Fruit fly (Drosophila melanogaster) whole organism, pupa: ENCODE data around the gene Vps45.

Experiments used
- CG12605 ChIP-seq: fragments of 200-800 bp; sonication (Bioruptor generic); IDR thresholded peaks from 2 replicates; pipeline ENCODE4 v1.3.6; 2022; ENCODE audit warnings: missing biosample characterization, missing genetic modification characterization
- CG14655 ChIP-seq: fragments of 200-800 bp; sonication (Bioruptor generic); optimal IDR thresholded peaks from 3 replicates; lab custom pipeline; 2017; ENCODE audit warnings: mild to moderate bottlenecking, missing biosample characterization, missing genetic modification reagents, missing genetic modification characterization
- CG17806 ChIP-seq: fragments of 200-800 bp; sonication (Bioruptor generic); optimal IDR thresholded peaks from 2 replicates; lab custom pipeline; 2018; ENCODE audit warnings: missing biosample characterization, mild to moderate bottlenecking, missing genetic modification characterization, moderate library complexity
- CG32121 ChIP-seq: fragments of 200-800 bp; sonication (Bioruptor generic); IDR thresholded peaks from 2 replicates; pipeline ENCODE4 v1.3.6; 2022; ENCODE audit warnings: missing biosample characterization, missing genetic modification characterization
- CG34367 ChIP-seq: fragments of 200-800 bp; sonication (Bioruptor generic); optimal IDR thresholded peaks from 2 replicates; lab custom pipeline; 2018; ENCODE audit warnings: missing biosample characterization, mild to moderate bottlenecking, missing genetic modification characterization
- CG4496 ChIP-seq: fragments of 200-800 bp; sonication (Bioruptor generic); IDR thresholded peaks from 3 replicates; pipeline ENCODE4 v1.3.6; 2022; ENCODE audit warnings: missing biosample characterization, missing genetic modification characterization
- CG8159 ChIP-seq: fragments of 200-800 bp; sonication (Bioruptor generic); optimal IDR thresholded peaks from 3 replicates; lab custom pipeline; 2018; ENCODE audit warnings: missing biosample characterization, mild to moderate bottlenecking, missing genetic modification characterization, moderate library complexity
- Ets98B ChIP-seq: fragments of 200-800 bp; sonication (Bioruptor generic); IDR thresholded peaks from 2 replicates; pipeline ENCODE4 v1.3.6; 2022; ENCODE audit warnings: missing biosample characterization, missing genetic modification characterization
- Pif1B ChIP-seq: fragments of 200-800 bp; sonication (Bioruptor generic); optimal IDR thresholded peaks from 3 replicates; lab custom pipeline; 2016; ENCODE audit warnings: missing biosample characterization, missing genetic modification characterization
- Snoo ChIP-seq: fragments of 200-800 bp; sonication (Bioruptor generic); optimal IDR thresholded peaks from 3 replicates; lab custom pipeline; 2017; ENCODE audit warnings: missing biosample characterization, mild to moderate bottlenecking, missing genetic modification characterization, inconsistent platforms
- fd96Ca ChIP-seq: fragments of 200-800 bp; sonication (Bioruptor generic); IDR thresholded peaks from 3 replicates; pipeline ENCODE4 v1.3.6; 2022; ENCODE audit warnings: missing biosample characterization, missing genetic modification characterization
- gl ChIP-seq: fragments of 200-800 bp; sonication (Bioruptor generic); optimal IDR thresholded peaks from 2 replicates; lab custom pipeline; 2018; ENCODE audit warnings: missing biosample characterization, mild to moderate bottlenecking, missing genetic modification characterization
- rn ChIP-seq: fragments of 200-800 bp; sonication (Bioruptor generic); IDR thresholded peaks from 2 replicates; pipeline ENCODE4 v1.3.6; 2022; ENCODE audit warnings: missing biosample characterization, missing genetic modification characterization

DNA sequence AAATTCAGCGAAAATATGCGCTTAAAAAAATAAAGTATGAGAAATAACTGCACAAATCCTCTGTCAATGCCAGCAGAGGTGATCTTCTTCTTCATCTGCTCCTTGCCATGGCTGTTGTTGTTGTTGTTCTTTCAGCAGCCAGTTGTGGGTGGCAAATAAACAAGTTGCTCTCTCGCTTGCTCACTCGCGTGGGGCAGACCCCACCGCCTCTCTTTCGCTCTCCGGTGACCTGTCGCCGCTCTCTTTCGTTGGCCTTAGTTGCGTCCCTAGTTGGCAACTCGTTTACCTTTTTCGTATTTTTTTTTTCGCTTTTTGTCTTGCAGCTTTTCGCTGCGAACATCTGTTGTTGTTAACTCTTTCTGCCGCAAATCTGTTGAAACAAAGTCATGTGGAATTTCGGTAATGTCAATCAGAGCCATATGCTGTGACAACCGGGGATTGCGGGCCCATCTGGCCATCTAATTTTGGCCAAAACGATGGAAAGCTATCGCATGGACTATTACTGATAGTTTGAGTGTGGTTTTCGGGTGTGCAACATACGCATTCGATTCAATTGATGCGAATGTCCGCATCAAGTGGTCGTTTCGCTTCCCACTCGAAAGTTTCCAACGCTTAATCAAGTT lies 29.0 kb upstream of the Vps45 start:
- TF ChIP-seq Snoo (tag; lab: Kevin White, UChicago) (no peak), CG17806 (tag; lab: Kevin White, UChicago) (no peak), CG34367 (tag; lab: Kevin White, UChicago) (no peak), Pif1B (GFP tag; lab: Kevin White, UChicago) (no peak), fd96Ca (no peak), gl (tag; lab: Kevin White, UChicago) (no peak), CG12605 (peak; percentile 53), Ets98B (GFP tag; lab: Robert Waterston, UW) (peak; percentile 7; the same call in 1 of the 2 replicates), rn (GFP tag; lab: Robert Waterston, UW) (no peak), CG32121 (GFP tag; lab: Robert Waterston, UW) (no peak), CG14655 (GFP tag; lab: Kevin White, UChicago) (no peak), CG4496 (peak; percentile 27; the same call in 2 of the 3 replicates), CG8159 (tag; lab: Kevin White, UChicago) (no peak)
